Worm (Caenorhabditis elegans) whole organism, early embryonic: ENCODE data around the gene gst-11.

Source experiments
- B0310.2 ChIP-seq: sonication (generic microtip); optimal IDR thresholded peaks from 2 replicates; lab custom pipeline; 2016; ENCODE audit warnings: mild to moderate bottlenecking, missing genetic modification characterization, missing compliant biosample characterization
- F13C5.2 ChIP-seq: sonication (generic microtip); optimal IDR thresholded peaks from 2 replicates; lab custom pipeline; 2017; ENCODE audit warnings: mild to moderate bottlenecking, missing genetic modification characterization, inconsistent platforms, missing compliant biosample characterization
- aly-1 ChIP-seq: sonication (generic microtip); optimal IDR thresholded peaks from 2 replicates; lab custom pipeline; 2016; ENCODE audit warnings: missing genetic modification characterization, missing compliant biosample characterization
- ama-1 ChIP-seq: fragments of 150-350 bp; optimal IDR thresholded peaks from 2 replicates; lab custom pipeline; 2014
- ceh-13 ChIP-seq: fragments of 200-800 bp; sonication (Bioruptor generic); optimal IDR thresholded peaks from 2 replicates; lab custom pipeline; 2018; ENCODE audit warnings: mild to moderate bottlenecking, missing genetic modification characterization, missing compliant biosample characterization
- ceh-36 ChIP-seq: sonication (generic microtip); optimal IDR thresholded peaks from 2 replicates; lab custom pipeline; 2016; ENCODE audit warnings: missing genetic modification characterization, inconsistent platforms, missing compliant biosample characterization
- ets-7 ChIP-seq: sonication (generic microtip); optimal IDR thresholded peaks from 2 replicates; lab custom pipeline; 2016; ENCODE audit warnings: missing genotype, missing genetic modification characterization, missing compliant biosample characterization
- flt-1 ChIP-seq: fragments of 200-800 bp; sonication (Bioruptor generic); IDR thresholded peaks from 2 replicates; pipeline ENCODE4 v1.3.6; 2022; ENCODE audit warnings: missing genetic modification characterization, missing compliant biosample characterization
- hmbx-1 ChIP-seq: sonication (generic microtip); optimal IDR thresholded peaks from 2 replicates; lab custom pipeline; 2016; ENCODE audit warnings: mild to moderate bottlenecking, missing genetic modification characterization, missing compliant biosample characterization
- hmg-4 ChIP-seq: fragments of 200-800 bp; sonication (Bioruptor generic); optimal IDR thresholded peaks from 2 replicates; lab custom pipeline; 2018; ENCODE audit warnings: mild to moderate bottlenecking, missing genetic modification characterization, missing compliant biosample characterization
- hnd-1 ChIP-seq: sonication (generic microtip); optimal IDR thresholded peaks from 2 replicates; lab custom pipeline; 2016; ENCODE audit warnings: missing genetic modification characterization, missing compliant biosample characterization
- pes-1 ChIP-seq: fragments of 200-800 bp; sonication (Bioruptor generic); IDR thresholded peaks from 2 replicates; pipeline ENCODE4 v1.3.6; 2022; ENCODE audit warnings: missing genetic modification reagents, missing genetic modification characterization, missing compliant biosample characterization
- scrt-1 ChIP-seq: fragments of 200-800 bp; sonication (Bioruptor generic); IDR thresholded peaks from 2 replicates; pipeline ENCODE4 v1.3.6; 2022; ENCODE audit warnings: missing genetic modification characterization, missing compliant biosample characterization
- sea-1 ChIP-seq: fragments of 200-800 bp; sonication (Bioruptor generic); conservative IDR thresholded peaks from 2 replicates; pipeline ENCODE4 v1.3.6; 2022; ENCODE audit warnings: missing genetic modification characterization, missing compliant biosample characterization
- tbx-11 ChIP-seq: fragments of 200-800 bp; sonication (Bioruptor generic); IDR thresholded peaks from 2 replicates; pipeline ENCODE4 v1.3.6; 2022; ENCODE audit warnings: missing genetic modification characterization, missing compliant biosample characterization
- tbx-37 ChIP-seq: fragments of 200-800 bp; sonication (Bioruptor generic); conservative IDR thresholded peaks from 2 replicates; pipeline ENCODE4 v1.3.6; 2022; ENCODE audit warnings: missing genetic modification reagents, missing genetic modification characterization, missing compliant biosample characterization
- tra-4 ChIP-seq: sonication (generic microtip); optimal IDR thresholded peaks from 2 replicates; lab custom pipeline; 2017; ENCODE audit warnings: missing genetic modification characterization, missing compliant biosample characterization

The gst-11 gene

DNA sequence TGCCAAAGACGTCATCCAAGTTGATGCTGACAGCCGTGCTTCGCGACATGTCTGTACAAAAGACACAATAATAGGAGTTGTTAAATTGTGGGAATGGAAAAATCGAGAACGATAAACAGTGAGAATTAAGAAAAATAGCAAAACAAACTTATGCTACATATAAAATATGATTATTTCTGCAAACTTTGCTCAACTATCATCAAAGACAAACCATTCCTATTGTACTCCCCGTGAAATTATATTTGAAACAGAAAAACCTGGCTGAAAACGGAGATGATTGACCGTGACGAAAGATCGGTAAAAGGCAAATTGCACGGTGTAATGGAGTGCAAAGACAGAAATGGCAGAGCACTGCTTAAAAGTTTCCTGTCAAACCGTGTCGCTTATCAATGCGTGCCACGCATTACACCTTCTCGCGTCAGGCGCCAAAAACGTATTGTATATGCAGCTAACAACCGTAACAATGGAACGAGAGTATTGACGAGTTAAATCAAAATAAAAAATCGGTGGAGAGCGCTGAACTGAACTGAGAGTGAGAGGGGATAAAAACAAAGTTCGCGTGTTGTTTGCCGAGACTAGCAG, 22.4 kb downstream of the gst-11 start, which contains the start of gene C18B2.5:
Gene C18B2.5 (minus strand): TSS at position 51 of the 582 bp plus-strand sequence.
- no peak for TF ChIP-seq scrt-1 (GFP tag; lab: Robert Waterston, UW)

DNA sequence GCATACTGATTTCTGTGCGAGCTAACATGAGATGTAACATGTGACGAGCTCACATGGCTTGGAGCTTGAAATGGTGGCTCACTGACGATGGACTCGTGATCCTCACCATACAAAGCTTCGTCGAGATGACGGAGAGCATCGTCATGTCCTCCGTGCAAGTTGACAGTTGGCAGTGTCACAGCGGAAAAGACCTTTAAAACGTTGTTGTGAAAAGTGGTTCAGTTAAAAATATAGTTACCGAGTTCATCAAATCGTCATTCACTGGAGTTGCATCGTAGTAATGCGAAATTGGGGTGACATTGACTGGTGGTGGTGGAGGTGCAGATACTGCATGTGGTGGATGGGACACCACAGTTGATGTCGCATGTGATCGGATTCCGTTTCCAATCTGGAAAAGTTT, 23.1 kb downstream of the gst-11 start:
- no peak for TF ChIP-seq scrt-1 (GFP tag; lab: Robert Waterston, UW)
- no peak for TF ChIP-seq sea-1 (GFP tag; lab: Robert Waterston, UW)
- TF ChIP-seq flt-1 (GFP tag; lab: Robert Waterston, UW): no peak
- TF ChIP-seq tra-4 (tag; lab: Kevin White, UChicago): no peak
- TF ChIP-seq tbx-37 (GFP tag; lab: Robert Waterston, UW): no peak
- TF ChIP-seq B0310.2 (tag; lab: Kevin White, UChicago): no peak
- no peak for TF ChIP-seq ceh-13 (GFP tag; lab: Kevin White, UChicago)
- no peak for TF ChIP-seq hnd-1 (tag; lab: Kevin White, UChicago)
- no peak for TF ChIP-seq hmbx-1 (tag; lab: Kevin White, UChicago)
- TF ChIP-seq ceh-36 (tag; lab: Kevin White, UChicago): no peak
- TF ChIP-seq F13C5.2 (tag; lab: Kevin White, UChicago): no peak

DNA sequence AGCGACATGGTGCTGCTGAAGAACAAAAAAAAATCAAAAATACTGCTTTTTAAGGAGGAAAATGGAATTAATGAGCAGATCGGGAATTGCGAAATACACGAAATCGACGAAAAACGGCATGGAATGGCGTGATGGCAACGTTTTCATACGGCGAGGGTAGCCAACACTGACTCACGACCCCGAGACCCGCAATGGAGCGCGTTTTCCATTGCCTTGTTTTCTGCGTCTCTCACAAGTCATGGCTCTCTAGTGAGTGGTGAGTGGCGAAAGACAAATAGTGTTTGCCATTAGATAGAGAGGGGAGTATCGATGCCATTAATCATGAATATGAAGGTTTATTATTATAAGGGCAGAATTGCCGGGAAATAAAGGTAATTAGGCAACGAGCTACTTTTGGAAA, 27.8 kb downstream of the gst-11 start, which contains the start of gene C18B2.4:
Gene C18B2.4 (minus strand): TSS at position 15 of the 400 bp plus-strand sequence.
- TF ChIP-seq F13C5.2 (tag; lab: Kevin White, UChicago) (peak; percentile 7), tra-4 (tag; lab: Kevin White, UChicago) (no peak), tbx-37 (GFP tag; lab: Robert Waterston, UW) (0 out of 2 replicates have a peak, but pooled peaks have one; percentile 14), hmg-4 (GFP tag; lab: Kevin White, UChicago) (peak; percentile 39)

DNA sequence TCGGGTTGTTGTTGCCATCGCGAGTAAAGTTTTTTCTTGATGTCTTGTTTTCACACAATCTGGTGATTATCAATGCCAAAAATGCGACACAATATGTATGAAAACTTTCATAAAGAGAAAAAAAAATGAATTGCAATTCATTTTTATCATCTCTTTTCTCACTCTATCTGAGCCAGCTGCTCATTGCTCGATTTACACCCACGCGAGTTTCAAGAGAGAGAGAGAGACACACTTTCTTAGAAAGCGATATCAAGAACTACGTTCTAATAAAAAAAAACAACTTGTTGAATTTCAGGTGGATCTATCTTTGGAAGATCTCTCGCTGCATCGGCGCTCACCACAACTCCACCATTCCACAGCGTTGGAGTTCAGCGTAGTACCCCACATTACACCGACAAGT, 30.9 kb downstream of the gst-11 start:
- TF ChIP-seq flt-1 (GFP tag; lab: Robert Waterston, UW): no peak
- TF ChIP-seq hmg-4 (GFP tag; lab: Kevin White, UChicago): no peak
- TF ChIP-seq F13C5.2 (tag; lab: Kevin White, UChicago): no peak
- TF ChIP-seq pes-1 (GFP tag; lab: Robert Waterston, UW): no peak
- no peak for TF ChIP-seq scrt-1 (GFP tag; lab: Robert Waterston, UW)
- no peak for TF ChIP-seq ceh-13 (GFP tag; lab: Kevin White, UChicago)
- no peak for TF ChIP-seq ets-7 (tag; lab: Kevin White, UChicago)
- TF ChIP-seq tbx-37 (GFP tag; lab: Robert Waterston, UW): no peak
- no peak for TF ChIP-seq aly-1
- TF ChIP-seq ama-1 (lab: Kevin White, UChicago): no peak
- no peak for TF ChIP-seq tra-4 (tag; lab: Kevin White, UChicago)
- no peak for TF ChIP-seq hmbx-1 (tag; lab: Kevin White, UChicago)

DNA sequence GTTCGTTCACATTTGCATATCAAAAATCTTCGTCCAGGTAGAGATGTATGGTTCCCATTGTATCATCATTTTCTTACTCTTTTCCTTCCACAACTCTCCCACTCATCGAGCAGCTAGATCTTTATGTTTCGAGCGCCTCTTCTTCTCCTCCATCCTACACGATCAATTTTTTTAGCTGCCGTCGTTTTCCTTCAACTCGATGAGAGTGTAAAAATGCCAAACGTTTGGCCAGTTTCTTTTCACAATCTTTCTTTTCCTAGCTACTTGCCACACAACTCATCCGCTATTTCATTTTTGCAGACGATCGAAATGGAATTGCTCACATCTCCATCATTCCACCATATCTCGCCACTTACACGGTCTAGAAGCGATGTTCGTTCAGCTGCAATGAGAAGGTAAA, 32.0 kb downstream of the gst-11 start, which contains the start of gene C18B2.3:
Gene C18B2.3 (plus strand): TSS at position 301 of the 400 bp plus-strand sequence.
- no peak for TF ChIP-seq ceh-13 (GFP tag; lab: Kevin White, UChicago)
- TF ChIP-seq F13C5.2 (tag; lab: Kevin White, UChicago): no peak
- no peak for TF ChIP-seq B0310.2 (tag; lab: Kevin White, UChicago)
- no peak for TF ChIP-seq tbx-37 (GFP tag; lab: Robert Waterston, UW)
- no peak for TF ChIP-seq sea-1 (GFP tag; lab: Robert Waterston, UW)
- no peak for TF ChIP-seq flt-1 (GFP tag; lab: Robert Waterston, UW)
- no peak for TF ChIP-seq scrt-1 (GFP tag; lab: Robert Waterston, UW)
- no peak for TF ChIP-seq ets-7 (tag; lab: Kevin White, UChicago)
- no peak for TF ChIP-seq hmbx-1 (tag; lab: Kevin White, UChicago)
- no peak for TF ChIP-seq hmg-4 (GFP tag; lab: Kevin White, UChicago)
- TF ChIP-seq pes-1 (GFP tag; lab: Robert Waterston, UW): no peak
- TF ChIP-seq ceh-36 (tag; lab: Kevin White, UChicago): no peak
- no peak for TF ChIP-seq aly-1
- TF ChIP-seq ama-1 (lab: Kevin White, UChicago): no peak
- no peak for TF ChIP-seq hnd-1 (tag; lab: Kevin White, UChicago)
- TF ChIP-seq tra-4 (tag; lab: Kevin White, UChicago): no peak

DNA sequence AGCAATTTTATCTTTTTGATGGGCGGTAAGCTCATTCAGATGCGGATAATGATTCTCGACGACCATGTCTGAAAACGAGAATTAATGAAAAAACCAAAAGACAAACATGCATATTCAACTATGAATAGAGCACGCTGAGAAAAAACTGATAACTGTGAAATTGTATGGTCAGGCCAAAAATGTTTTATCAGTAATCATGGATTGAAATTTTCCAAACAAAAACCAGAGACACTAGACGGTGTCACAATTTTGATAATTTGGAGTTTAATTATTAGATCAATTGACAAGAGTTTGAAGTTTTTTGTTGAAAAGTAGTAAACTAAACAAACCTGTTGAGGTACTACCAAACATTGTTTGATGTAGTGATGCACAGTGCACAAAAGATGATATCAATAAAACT, 33.2 kb downstream of the gst-11 start, which contains the start of gene cgr-1:
Gene cgr-1 (minus strand): TSS at position 68 of the 400 bp plus-strand sequence.
- no peak for TF ChIP-seq hmg-4 (GFP tag; lab: Kevin White, UChicago)
- no peak for TF ChIP-seq ceh-13 (GFP tag; lab: Kevin White, UChicago)
- no peak for TF ChIP-seq flt-1 (GFP tag; lab: Robert Waterston, UW)
- no peak for TF ChIP-seq ceh-36 (tag; lab: Kevin White, UChicago)
- TF ChIP-seq scrt-1 (GFP tag; lab: Robert Waterston, UW): no peak
- no peak for TF ChIP-seq aly-1
- no peak for TF ChIP-seq B0310.2 (tag; lab: Kevin White, UChicago)

DNA sequence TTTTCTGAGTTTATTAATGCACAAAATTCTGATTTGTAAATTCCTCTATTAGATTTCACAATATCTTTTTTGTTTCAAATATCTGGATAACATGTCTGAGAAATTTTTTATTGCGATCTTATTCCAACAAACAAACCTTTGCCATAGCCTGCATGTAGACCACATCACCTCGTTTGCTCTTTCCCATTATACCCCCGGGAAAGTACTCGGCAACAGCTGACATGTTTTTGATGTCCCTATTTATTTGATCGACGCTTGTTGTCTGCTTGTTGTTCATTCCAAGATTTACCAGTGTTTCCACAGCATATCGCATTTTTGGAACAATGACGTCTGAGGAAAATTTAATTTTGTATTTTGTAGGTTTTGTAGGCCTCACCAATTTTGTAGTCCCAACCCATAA, 33.7 kb downstream of the gst-11 start:
- TF ChIP-seq ama-1 (lab: Kevin White, UChicago): no peak
- TF ChIP-seq ceh-13 (GFP tag; lab: Kevin White, UChicago): no peak
- TF ChIP-seq pes-1 (GFP tag; lab: Robert Waterston, UW): no peak
- no peak for TF ChIP-seq sea-1 (GFP tag; lab: Robert Waterston, UW)
- TF ChIP-seq hnd-1 (tag; lab: Kevin White, UChicago): no peak

DNA sequence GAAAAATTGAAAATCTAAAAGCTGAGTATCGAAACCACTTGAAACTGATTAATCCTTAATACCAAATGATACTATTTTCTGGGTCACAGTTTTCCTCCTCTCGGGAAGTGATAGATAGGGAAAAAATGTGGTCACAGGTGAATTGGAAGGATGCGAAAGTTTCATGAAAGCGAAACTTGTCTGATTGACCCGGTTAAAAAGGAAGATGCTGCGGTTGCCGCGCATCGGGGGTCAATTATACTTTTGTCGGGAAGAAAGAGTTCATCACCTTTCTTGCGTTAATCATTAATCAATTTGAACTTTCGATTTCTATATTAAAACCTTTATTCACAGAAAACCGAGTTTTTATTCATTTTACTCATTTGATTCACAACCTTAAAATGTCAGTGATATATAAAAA, 36.6 kb downstream of the gst-11 start:
- TF ChIP-seq scrt-1 (GFP tag; lab: Robert Waterston, UW) (no peak), hnd-1 (tag; lab: Kevin White, UChicago) (no peak), ama-1 (lab: Kevin White, UChicago) (no peak), pes-1 (GFP tag; lab: Robert Waterston, UW) (no peak), hmg-4 (GFP tag; lab: Kevin White, UChicago) (no peak), tra-4 (tag; lab: Kevin White, UChicago) (no peak), hmbx-1 (tag; lab: Kevin White, UChicago) (no peak), tbx-11 (no peak), ceh-13 (GFP tag; lab: Kevin White, UChicago) (no peak), F13C5.2 (tag; lab: Kevin White, UChicago) (no peak), flt-1 (GFP tag; lab: Robert Waterston, UW) (no peak), sea-1 (GFP tag; lab: Robert Waterston, UW) (no peak)
